Worm (Caenorhabditis elegans) whole organism, L3 larva: ENCODE measurements around the gene pxd-1.

Experiments
- R02D3.7 ChIP-seq: fragments of 150-350 bp; optimal IDR thresholded peaks from 2 replicates; lab custom pipeline; 2014; ENCODE audit warnings: missing biosample characterization, missing genetic modification characterization
- ZK546.5 ChIP-seq: sonication (generic microtip); optimal IDR thresholded peaks from 2 replicates; lab custom pipeline; 2017; ENCODE audit warnings: missing biosample characterization, missing genetic modification characterization
- aly-2 ChIP-seq: fragments of 150-350 bp; optimal IDR thresholded peaks from 2 replicates; lab custom pipeline; 2014; ENCODE audit warnings: missing biosample characterization, missing genetic modification characterization
- ama-1 ChIP-seq: fragments of 150-350 bp; optimal IDR thresholded peaks from 2 replicates; lab custom pipeline; 2018
- ceh-16 ChIP-seq: sonication (generic microtip); optimal IDR thresholded peaks from 2 replicates; lab custom pipeline; 2017; ENCODE audit warnings: missing biosample characterization, missing genetic modification characterization
- ceh-82 ChIP-seq: fragments of 150-350 bp; optimal IDR thresholded peaks from 2 replicates; lab custom pipeline; 2014; ENCODE audit warnings: missing biosample characterization, missing genetic modification characterization
- daf-12 ChIP-seq: fragments of 150-350 bp; optimal IDR thresholded peaks from 2 replicates; lab custom pipeline; 2014; ENCODE audit warnings: missing biosample characterization, missing genetic modification reagents, missing genetic modification characterization
- egl-27 ChIP-seq: sonication (generic microtip); optimal IDR thresholded peaks from 4 replicates; lab custom pipeline; 2017; ENCODE audit warnings: missing biosample characterization, missing genetic modification reagents, missing genetic modification characterization
- elt-1 ChIP-seq: fragments of 150-350 bp; optimal IDR thresholded peaks from 2 replicates; lab custom pipeline; 2014; ENCODE audit warnings: missing biosample characterization, missing genetic modification characterization
- elt-2 ChIP-seq: sonication (generic microtip); optimal IDR thresholded peaks from 2 replicates; lab custom pipeline; 2016; ENCODE audit warnings: missing genetic modification reagents, mild to moderate bottlenecking, missing genetic modification characterization, missing compliant biosample characterization
- eor-1 ChIP-seq, 2 experiments: fragments of 150-350 bp; optimal IDR thresholded peaks; 2 replicates each; lab custom pipeline; 2014 to 2018; ENCODE audit warnings: missing biosample characterization in 2 of 2, missing genetic modification characterization in 2 of 2
- hmg-11 ChIP-seq: sonication (generic microtip); optimal IDR thresholded peaks from 2 replicates; lab custom pipeline; 2016; ENCODE audit warnings: missing genetic modification characterization, missing compliant biosample characterization
- jun-1 ChIP-seq: fragments of 150-350 bp; optimal IDR thresholded peaks from 2 replicates; lab custom pipeline; 2014; ENCODE audit warnings: missing biosample characterization, missing genetic modification reagents, missing genetic modification characterization
- lin-15B ChIP-seq: fragments of 150-350 bp; optimal IDR thresholded peaks from 2 replicates; lab custom pipeline; 2014; ENCODE audit warnings: missing biosample characterization, missing genetic modification characterization
- lin-39 ChIP-seq: fragments of 150-350 bp; optimal IDR thresholded peaks from 2 replicates; lab custom pipeline; 2018; ENCODE audit warnings: missing biosample characterization, missing genetic modification reagents, missing genetic modification characterization
- lsy-12 ChIP-seq: sonication (generic microtip); optimal IDR thresholded peaks from 2 replicates; lab custom pipeline; 2016; ENCODE audit warnings: mild to moderate bottlenecking, missing genetic modification characterization, missing compliant biosample characterization
- mdl-1 ChIP-seq: fragments of 150-350 bp; optimal IDR thresholded peaks from 2 replicates; lab custom pipeline; 2014; ENCODE audit warnings: missing biosample characterization, missing genetic modification characterization
- mml-1 ChIP-seq: fragments of 150-350 bp; sonication (generic microtip); optimal IDR thresholded peaks from 3 replicates; lab custom pipeline; 2014; ENCODE audit warnings: missing biosample characterization, missing genetic modification characterization
- nfya-1 ChIP-seq: sonication (generic microtip); optimal IDR thresholded peaks from 2 replicates; lab custom pipeline; 2017; ENCODE audit warnings: missing genetic modification characterization, mild to moderate bottlenecking, missing compliant biosample characterization, antibody characterized with exemption, moderate library complexity; ENCODE audit not compliant: insufficient read depth
- nhr-11 ChIP-seq: fragments of 150-350 bp; optimal IDR thresholded peaks from 2 replicates; lab custom pipeline; 2014; ENCODE audit warnings: missing biosample characterization, missing genetic modification characterization
- nhr-12 ChIP-seq: fragments of 150-350 bp; optimal IDR thresholded peaks from 2 replicates; lab custom pipeline; 2014; ENCODE audit warnings: missing biosample characterization, missing genetic modification characterization
- nhr-23 ChIP-seq: fragments of 150-350 bp; optimal IDR thresholded peaks from 2 replicates; lab custom pipeline; 2014; ENCODE audit warnings: missing biosample characterization, missing genetic modification reagents, missing genetic modification characterization
- nhr-237 ChIP-seq: fragments of 150-350 bp; optimal IDR thresholded peaks from 2 replicates; lab custom pipeline; 2014; ENCODE audit warnings: missing biosample characterization, missing genetic modification characterization
- nhr-25 ChIP-seq: sonication (generic microtip); optimal IDR thresholded peaks from 2 replicates; lab custom pipeline; 2017; ENCODE audit warnings: missing biosample characterization, missing genetic modification characterization
- nhr-43 ChIP-seq: sonication (generic microtip); optimal IDR thresholded peaks from 2 replicates; lab custom pipeline; 2016; ENCODE audit warnings: mild to moderate bottlenecking, missing genetic modification characterization, missing compliant biosample characterization; ENCODE audit not compliant: poor library complexity, severe bottlenecking
- nhr-67 ChIP-seq: fragments of 150-350 bp; optimal IDR thresholded peaks from 2 replicates; lab custom pipeline; 2014; ENCODE audit warnings: missing biosample characterization, missing genetic modification characterization
- nhr-77 ChIP-seq: fragments of 150-350 bp; optimal IDR thresholded peaks from 2 replicates; lab custom pipeline; 2014; ENCODE audit warnings: missing biosample characterization, missing genetic modification characterization
- pha-4 ChIP-seq: fragments of 150-350 bp; optimal IDR thresholded peaks from 2 replicates; lab custom pipeline; 2014; ENCODE audit warnings: missing biosample characterization, missing genetic modification reagents, missing genetic modification characterization
- pqm-1 ChIP-seq: fragments of 150-350 bp; optimal IDR thresholded peaks from 2 replicates; lab custom pipeline; 2017; ENCODE audit warnings: missing biosample characterization, missing genetic modification characterization, inconsistent platforms
- sea-2 ChIP-seq: fragments of 150-350 bp; sonication (generic microtip); optimal IDR thresholded peaks from 4 replicates; lab custom pipeline; 2014; ENCODE audit warnings: missing biosample characterization, missing genetic modification reagents, missing genetic modification characterization
- skn-1 ChIP-seq: fragments of 150-350 bp; optimal IDR thresholded peaks from 2 replicates; lab custom pipeline; 2014; ENCODE audit warnings: missing biosample characterization, missing genetic modification characterization
- tbx-2 ChIP-seq: sonication (generic microtip); optimal IDR thresholded peaks from 2 replicates; lab custom pipeline; 2016; ENCODE audit warnings: mild to moderate bottlenecking, missing genetic modification characterization, missing compliant biosample characterization
- unc-62 ChIP-seq: fragments of 150-350 bp; sonication (generic microtip); optimal IDR thresholded peaks from 4 replicates; lab custom pipeline; 2014; ENCODE audit warnings: missing biosample characterization, missing genetic modification reagents, missing genetic modification characterization
- zag-1 ChIP-seq: fragments of 150-350 bp; optimal IDR thresholded peaks from 2 replicates; lab custom pipeline; 2014; ENCODE audit warnings: missing biosample characterization, missing genetic modification characterization
- ztf-11 ChIP-seq: fragments of 150-350 bp; optimal IDR thresholded peaks from 2 replicates; lab custom pipeline; 2014; ENCODE audit warnings: missing biosample characterization, missing genetic modification characterization
- ztf-4 ChIP-seq: fragments of 150-350 bp; optimal IDR thresholded peaks from 2 replicates; lab custom pipeline; 2014; ENCODE audit warnings: missing biosample characterization, missing genetic modification characterization

The pxd-1 gene

ce11 chrIII:4030839-4031238 lies 24.9 kb downstream of the pxd-1 start:
- TF ChIP-seq jun-1 (tag; lab: Kevin White, UChicago) (no peak), zag-1 (tag; lab: Kevin White, UChicago) (no peak), nhr-11 (tag; lab: Kevin White, UChicago) (no peak), egl-27 (no peak), ceh-16 (tag; lab: Kevin White, UChicago) (no peak), ceh-82 (no peak), lsy-12 (tag; lab: Kevin White, UChicago) (no peak), daf-12 (no peak), aly-2 (tag; lab: Kevin White, UChicago) (no peak), lin-15B (no peak), nhr-237 (no peak), R02D3.7 (no peak)

DNA sequence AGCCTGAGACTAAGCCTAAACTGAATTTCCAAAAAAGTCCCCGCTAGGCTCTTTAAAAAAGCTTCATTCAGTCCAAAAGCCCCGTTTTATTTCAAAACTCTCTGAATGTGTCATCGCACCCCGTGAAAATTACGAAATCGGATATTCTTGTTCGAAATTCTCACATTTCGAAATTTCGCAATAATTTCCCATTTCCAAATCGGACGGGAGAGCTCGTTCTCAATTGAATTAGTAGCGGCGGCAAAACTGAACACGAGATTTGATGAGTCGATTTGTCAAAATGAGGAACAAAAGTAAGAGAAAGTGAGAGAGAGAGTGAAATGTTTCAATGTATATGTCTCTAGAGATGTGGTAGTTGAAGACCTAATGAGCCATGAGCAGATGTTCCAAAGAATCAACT lies 29.0 kb downstream of the pxd-1 start:
- TF ChIP-seq lin-39 (tag; lab: Kevin White, UChicago): peak; percentile 39
- no peak for TF ChIP-seq zag-1 (tag; lab: Kevin White, UChicago)

DNA sequence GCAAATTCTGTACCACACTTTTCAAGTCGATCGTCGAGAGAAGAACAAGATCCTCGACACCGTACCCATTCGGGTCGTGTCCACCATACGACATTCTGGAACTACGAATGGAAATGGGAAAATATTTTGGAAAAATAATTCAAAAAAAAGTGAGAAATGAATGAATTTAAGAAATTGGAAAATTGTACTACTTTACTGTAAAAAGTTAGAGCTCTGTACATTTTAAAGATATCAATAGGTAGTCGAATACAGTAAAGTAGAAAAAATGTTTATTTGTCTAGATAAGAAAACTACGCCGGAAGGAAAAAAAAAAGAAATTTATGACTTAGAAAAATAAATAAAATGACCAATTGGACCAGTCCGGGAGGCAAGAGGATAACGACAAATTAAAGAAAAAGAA lies 30.8 kb downstream of the pxd-1 start, which contains the start of gene hum-5:
Gene hum-5, minus strand, starts transcription at position 101 of the 400 bp plus-strand sequence.
- no peak for TF ChIP-seq hmg-11 (tag; lab: Kevin White, UChicago)
- TF ChIP-seq lsy-12 (tag; lab: Kevin White, UChicago): no peak
- no peak for TF ChIP-seq egl-27
- no peak for TF ChIP-seq nhr-25 (tag; lab: Kevin White, UChicago)
- TF ChIP-seq nhr-23 (tag; lab: Kevin White, UChicago): no peak
- TF ChIP-seq skn-1 (tag; lab: Kevin White, UChicago): no peak
- no peak for TF ChIP-seq eor-1 (tag; optimal IDR thresholded peaks at IDR 0.05; lab: Kevin White, UChicago)
- TF ChIP-seq elt-1: no peak
- TF ChIP-seq mdl-1: no peak
- no peak for TF ChIP-seq tbx-2 (tag; lab: Kevin White, UChicago)
- no peak for TF ChIP-seq nfya-1
- TF ChIP-seq ztf-11 (tag; lab: Kevin White, UChicago): no peak
- no peak for TF ChIP-seq mml-1
- no peak for TF ChIP-seq pqm-1 (tag; lab: Kevin White, UChicago)
- TF ChIP-seq ztf-4: no peak

DNA sequence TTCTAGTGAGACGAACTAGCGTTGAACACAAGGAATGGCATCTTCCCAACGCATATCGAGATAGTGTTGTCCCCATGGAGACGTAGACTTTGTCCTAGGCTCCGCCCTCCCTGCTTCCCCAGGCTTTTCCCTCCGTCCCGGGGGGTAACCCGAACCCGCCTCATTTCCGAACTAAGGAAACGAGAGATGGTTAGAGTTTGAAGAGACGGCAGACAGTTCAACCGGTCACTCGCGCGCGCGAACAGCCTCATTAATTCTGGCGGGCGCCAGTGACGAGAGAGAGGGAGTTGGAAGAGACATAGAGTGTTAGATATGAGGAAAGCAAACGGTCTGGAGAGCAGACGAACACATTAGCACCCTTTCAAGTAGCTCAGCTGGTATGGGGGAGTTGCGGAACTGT lies 31.4 kb downstream of the pxd-1 start:
- TF ChIP-seq nhr-23 (tag; lab: Kevin White, UChicago) (peak; percentile 33), lin-39 (tag; lab: Kevin White, UChicago) (peak; percentile 92), elt-2 (tag; lab: Kevin White, UChicago) (peak; percentile 11), aly-2 (tag; lab: Kevin White, UChicago) (no peak), nfya-1 (peak; percentile 53), ama-1 (lab: Kevin White, UChicago) (no peak), pha-4 (tag; lab: Kevin White, UChicago) (peak; percentile 18)

- TF ChIP-seq ceh-82 (no peak), egl-27 (no peak), nhr-12 (no peak), lin-15B (no peak), elt-2 (tag; lab: Kevin White, UChicago) (peak; percentile 87), mml-1 (no peak), sea-2 (no peak), jun-1 (tag; lab: Kevin White, UChicago) (peak; percentile 21), ZK546.5 (tag; lab: Kevin White, UChicago) (no peak), hmg-11 (tag; lab: Kevin White, UChicago) (no peak), skn-1 (tag; lab: Kevin White, UChicago) (no peak), ztf-11 (tag; lab: Kevin White, UChicago) (no peak), unc-62 (GFP tag; lab: Kevin White, UChicago) (no peak), zag-1 (tag; lab: Kevin White, UChicago) (no peak), nhr-43 (tag; lab: Kevin White, UChicago) (no peak), nhr-77 (tag; lab: Kevin White, UChicago) (no peak), nhr-25 (tag; lab: Kevin White, UChicago) (no peak), mdl-1 (no peak), pqm-1 (tag; lab: Kevin White, UChicago) (peak; percentile 64), nhr-23 (tag; lab: Kevin White, UChicago) (no peak), tbx-2 (tag; lab: Kevin White, UChicago) (no peak), nfya-1 (no peak), nhr-67 (no peak), pha-4 (tag; lab: Kevin White, UChicago) (peak; percentile 66)
These were observed 33.8 kb downstream of the pxd-1 start for ce11 chrIII:4039775-4040174.
